Fruit fly (Drosophila melanogaster): Measurements from ENCODE around the gene CG14401.

DNA sequence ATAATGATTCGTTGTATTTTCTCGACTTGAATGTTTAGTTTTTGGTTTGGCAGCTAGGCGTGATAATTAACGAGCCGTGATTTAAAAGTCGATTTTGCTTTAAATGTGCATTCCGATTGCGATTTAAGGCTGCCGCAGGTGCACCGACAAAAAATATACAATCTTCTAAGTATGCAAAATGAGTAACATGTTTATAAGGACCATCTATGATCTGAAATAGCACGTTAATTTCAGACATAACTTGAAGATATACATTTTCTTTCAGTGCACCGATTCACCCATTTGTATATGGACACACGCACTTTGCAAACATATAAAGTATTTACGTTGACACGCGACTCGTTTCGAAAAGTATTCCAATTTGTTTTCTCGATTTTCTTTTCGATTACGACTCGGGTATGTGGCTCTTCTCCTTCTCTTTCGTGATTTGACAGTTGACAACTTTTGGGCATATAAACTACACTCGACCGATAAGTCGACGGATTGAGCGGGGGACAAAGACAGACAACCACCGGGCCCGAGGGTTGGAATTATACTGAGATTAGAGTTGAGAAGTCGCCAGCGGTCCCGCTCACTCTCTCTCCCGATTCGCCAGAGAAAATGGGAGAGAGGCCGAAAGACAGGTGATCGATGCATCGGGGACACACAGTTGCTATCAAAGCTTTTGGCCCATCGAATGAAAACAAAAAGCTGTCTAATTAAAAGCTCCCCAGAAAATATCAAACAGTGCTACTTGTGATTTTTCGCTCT is 20.4 kb downstream of the CG14401 start:
- TF ChIP-seq h (GFP tag; optimal IDR thresholded peaks at IDR 0.05) = no peak
- TF ChIP-seq lola (GFP tag; optimal IDR thresholded peaks at IDR 0.05) = no peak
- TF ChIP-seq Hr78 (GFP tag; optimal IDR thresholded peaks at IDR 0.05) = no peak

Data from whole organism, wandering third instar larva.